Worm (Caenorhabditis elegans): ENCODE data around the gene fkh-9.

The fkh-9 gene

DNA sequence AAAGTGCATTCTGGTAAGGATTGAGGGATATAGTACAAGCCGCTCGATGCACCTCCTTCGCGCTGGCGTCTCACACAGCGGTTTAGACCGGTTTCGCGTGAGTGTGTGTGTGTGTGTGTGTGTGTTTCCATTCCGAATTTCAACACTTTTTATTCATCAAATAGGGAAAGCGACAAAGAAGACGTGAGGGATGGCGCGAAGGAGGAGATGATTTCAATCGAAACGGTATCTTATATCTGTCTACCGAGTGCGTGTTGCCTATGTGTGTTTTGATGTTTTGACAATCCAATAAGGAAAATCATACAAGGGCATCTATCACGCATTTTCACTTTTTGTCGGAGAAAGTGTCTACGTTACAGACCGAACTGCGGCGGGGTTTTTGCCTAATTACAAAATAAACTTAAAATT is 11.0 kb upstream of the fkh-9 start:
- no peak for TF ChIP-seq him-1 (tag; optimal IDR thresholded peaks at IDR 0.05)

DNA sequence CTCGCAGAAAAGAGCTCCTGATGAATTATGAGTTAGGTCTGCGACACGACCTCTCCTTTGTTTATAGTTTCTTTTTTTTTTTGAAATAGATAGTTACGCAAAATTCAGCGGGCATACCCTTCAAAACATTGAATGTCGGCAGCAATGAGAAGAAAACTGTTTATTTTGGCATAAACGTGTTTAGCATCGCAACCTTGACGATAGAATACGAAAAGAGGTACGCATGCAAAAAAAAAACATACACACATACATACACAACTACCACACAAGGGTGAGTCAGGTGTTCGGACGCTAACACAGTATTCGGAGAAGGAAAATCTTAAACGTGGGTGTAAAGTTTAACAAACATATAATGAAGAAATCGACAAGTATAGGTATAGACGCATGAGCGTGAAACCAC is 8.9 kb upstream of the fkh-9 start:
- no peak for TF ChIP-seq him-1 (tag; optimal IDR thresholded peaks at IDR 0.05)

DNA sequence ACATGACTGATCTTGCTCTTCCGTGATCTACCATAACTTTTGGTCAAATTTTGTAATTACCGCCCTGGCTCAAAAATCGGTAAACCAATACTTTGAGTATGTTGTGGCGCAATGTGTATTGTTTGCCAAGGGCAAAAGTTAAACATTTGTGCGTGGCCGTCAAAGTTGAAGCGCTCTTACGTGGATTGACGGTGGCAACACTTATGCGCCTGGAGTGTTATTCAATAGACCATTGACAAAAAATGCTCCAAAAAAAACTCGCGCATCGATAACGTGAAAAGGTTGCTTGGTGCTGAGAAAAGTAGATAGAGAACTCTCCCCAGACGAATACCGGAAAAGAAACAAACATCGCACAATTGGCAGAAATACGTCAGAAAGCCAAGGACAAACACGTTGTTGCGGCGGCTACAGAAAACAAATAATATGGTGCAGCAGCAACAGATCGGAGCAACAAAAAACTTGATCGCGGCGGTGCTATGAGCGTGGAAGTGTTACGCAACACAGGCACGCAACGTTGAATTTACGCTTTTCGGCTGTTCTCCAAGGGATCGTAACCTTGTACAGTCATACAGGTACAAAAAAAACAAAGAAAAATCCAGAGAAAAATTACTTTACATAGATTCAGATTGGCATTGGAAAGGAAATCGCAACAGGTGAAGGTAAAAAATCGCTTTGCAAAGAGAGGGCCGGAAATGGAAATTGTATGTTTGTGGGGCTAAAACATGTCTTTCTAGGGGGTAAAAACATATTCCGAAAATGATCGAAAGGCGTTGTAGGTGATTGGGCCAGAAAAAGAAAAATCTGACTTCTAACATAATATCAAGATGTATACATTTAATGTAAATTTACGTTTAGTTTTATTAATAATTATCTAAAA is 7.4 kb upstream of the fkh-9 start:
- TF ChIP-seq W03F9.2 (tag; optimal IDR thresholded peaks at IDR 0.05) (no peak), dao-5 (tag; optimal IDR thresholded peaks at IDR 0.05) (no peak), him-1 (tag; optimal IDR thresholded peaks at IDR 0.05) (no peak)

DNA sequence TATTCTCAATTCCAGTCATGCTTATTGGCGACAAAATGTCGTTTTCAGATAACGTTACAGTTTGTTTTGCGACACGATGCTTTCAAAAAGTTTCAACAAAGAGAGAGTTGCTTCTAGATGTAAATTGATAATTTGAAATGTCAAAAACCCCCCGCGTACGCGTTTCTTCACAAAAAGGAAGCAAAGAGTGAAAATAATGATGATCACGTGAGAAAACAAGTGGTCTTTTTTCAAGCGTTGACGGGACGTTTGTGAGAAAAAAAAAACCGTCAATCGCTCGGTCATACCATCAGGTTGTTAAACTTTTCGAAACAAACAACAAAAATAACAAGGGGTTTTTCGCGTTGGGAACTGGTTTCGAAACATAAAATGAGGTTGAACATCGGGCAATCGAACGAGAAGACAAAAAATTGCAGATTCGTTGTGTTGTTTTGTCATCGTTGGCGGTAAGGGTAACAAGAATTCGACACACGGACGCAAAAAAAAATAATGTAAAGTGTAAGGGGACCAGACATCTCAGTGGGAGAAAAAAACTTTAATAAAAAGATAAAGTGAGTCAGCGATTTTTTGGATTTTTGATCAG is 5.4 kb upstream of the fkh-9 start:
- TF ChIP-seq W03F9.2 (tag; optimal IDR thresholded peaks at IDR 0.05) (peak; percentile 68), dao-5 (tag; optimal IDR thresholded peaks at IDR 0.05) (no peak)

DNA sequence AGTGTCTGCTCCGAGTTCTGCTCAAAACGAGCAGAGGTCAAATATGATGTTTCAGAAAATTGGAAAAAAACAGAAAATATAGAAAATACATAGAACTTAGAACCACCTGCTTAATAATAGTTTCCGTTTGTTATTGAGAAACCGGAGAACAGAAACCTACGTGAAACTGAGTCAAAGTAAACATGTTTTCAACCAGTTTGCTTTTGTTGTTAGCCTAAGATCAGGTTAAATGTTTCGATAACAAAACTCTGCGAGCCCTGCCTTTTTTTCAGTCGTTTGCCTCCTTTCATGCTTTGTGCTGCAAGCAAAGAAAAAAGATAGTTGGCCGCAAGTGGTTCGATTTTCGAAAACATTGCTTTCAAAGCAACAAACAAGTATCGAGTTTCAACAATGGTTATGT is 4.1 kb upstream of the fkh-9 start:
- TF ChIP-seq dao-5 (tag; optimal IDR thresholded peaks at IDR 0.05) (no peak), W03F9.2 (tag; optimal IDR thresholded peaks at IDR 0.05) (no peak), him-1 (tag; optimal IDR thresholded peaks at IDR 0.05) (no peak)

DNA sequence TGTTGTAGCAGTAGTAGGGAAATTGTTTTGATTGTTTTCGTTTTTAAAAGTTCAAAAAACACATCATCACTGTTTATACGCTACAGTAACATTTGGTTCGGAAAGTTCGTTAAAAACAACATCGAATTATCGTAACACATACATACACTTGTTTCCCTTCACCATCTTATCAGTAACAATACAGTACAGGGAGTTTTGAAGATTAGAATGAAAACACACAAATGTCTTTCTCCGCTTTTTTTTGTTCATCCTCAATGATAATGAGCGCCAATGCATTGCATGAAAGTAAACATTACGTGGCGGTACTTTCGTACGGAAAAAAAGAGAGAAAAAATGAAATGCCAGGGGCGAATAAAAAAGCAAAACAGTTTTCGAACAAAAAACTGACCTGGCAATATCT is 2.8 kb upstream of the fkh-9 start:
- TF ChIP-seq him-1 (tag; optimal IDR thresholded peaks at IDR 0.05) = no peak
- TF ChIP-seq W03F9.2 (tag; optimal IDR thresholded peaks at IDR 0.05) = no peak
- TF ChIP-seq dao-5 (tag; optimal IDR thresholded peaks at IDR 0.05) = no peak

DNA sequence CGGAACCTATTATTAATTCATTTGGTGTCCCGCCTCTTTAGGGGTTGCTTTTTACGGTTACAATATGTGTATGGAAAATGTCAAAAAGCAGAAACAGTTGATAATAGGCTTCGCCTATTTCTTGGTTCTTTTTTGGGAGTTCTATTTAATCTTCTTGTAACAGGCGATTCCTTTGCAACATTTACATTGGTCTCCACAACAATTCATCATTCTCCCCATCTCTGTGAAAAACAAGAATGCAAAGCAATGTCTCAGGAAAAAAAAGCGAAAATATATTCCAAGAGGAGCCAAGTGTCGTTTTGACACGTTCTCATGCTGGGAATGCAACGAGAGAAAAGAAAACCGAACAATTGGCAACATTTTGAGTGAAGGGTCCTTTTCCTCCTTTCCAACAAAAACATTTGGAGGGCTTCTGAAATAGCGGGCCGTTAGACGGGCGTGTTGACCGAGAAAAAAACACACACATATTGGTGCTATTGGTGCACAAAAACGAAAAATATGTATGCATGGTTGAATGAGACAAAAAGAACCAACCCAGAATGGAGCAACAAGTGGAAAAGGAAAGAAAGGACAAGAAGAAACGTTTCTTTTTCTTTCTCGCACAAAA is 1.9 kb upstream of the fkh-9 start:
- TF ChIP-seq dao-5 (tag; optimal IDR thresholded peaks at IDR 0.05) (no peak), W03F9.2 (tag; optimal IDR thresholded peaks at IDR 0.05) (no peak), him-1 (tag; optimal IDR thresholded peaks at IDR 0.05) (no peak)

DNA sequence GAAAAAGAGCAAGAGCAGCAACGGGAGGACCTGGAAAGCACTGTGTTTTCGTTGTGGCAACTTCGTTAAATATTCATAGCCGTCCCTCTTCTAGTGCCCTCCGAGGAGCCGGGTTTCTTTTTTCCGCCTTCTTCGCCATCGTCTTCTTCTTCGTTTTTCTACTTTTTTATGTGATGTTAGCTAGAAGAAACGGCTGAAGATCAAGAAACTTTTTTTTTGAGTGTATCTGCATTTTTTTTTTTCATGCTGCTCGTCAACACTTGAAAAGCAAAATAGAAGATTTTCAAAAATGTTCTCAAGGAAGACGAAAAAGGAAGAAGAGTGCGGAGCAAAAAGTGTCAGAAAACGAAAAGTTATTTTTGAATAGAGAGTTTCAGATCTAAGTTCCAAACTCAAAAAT is 548 bp upstream of the fkh-9 start:
- TF ChIP-seq W03F9.2 (tag; optimal IDR thresholded peaks at IDR 0.05) (no peak), him-1 (tag; optimal IDR thresholded peaks at IDR 0.05) (no peak), dao-5 (tag; optimal IDR thresholded peaks at IDR 0.05) (no peak)

DNA sequence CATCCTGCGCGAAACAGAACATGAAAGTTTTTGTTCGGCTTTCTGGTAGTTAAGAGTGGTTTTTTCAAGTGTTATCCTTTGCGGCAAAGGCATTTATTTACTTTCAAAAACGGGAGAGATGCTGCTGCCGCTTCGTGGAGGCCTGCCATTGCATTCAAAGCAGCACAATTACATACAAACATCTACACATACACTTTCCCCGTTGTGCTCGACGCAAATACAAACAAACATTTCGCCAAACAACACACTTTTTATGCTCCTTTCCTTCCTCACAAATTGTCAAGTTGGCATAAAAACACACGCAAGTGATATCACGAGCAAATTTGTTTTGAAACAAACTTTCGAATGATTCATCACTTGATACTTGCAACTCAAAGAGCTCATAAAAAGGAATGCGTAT is 591 bp downstream of the fkh-9 start:
- no peak for TF ChIP-seq dao-5 (tag; optimal IDR thresholded peaks at IDR 0.05)
- TF ChIP-seq W03F9.2 (tag; optimal IDR thresholded peaks at IDR 0.05) = no peak
- TF ChIP-seq him-1 (tag; optimal IDR thresholded peaks at IDR 0.05) = no peak

DNA sequence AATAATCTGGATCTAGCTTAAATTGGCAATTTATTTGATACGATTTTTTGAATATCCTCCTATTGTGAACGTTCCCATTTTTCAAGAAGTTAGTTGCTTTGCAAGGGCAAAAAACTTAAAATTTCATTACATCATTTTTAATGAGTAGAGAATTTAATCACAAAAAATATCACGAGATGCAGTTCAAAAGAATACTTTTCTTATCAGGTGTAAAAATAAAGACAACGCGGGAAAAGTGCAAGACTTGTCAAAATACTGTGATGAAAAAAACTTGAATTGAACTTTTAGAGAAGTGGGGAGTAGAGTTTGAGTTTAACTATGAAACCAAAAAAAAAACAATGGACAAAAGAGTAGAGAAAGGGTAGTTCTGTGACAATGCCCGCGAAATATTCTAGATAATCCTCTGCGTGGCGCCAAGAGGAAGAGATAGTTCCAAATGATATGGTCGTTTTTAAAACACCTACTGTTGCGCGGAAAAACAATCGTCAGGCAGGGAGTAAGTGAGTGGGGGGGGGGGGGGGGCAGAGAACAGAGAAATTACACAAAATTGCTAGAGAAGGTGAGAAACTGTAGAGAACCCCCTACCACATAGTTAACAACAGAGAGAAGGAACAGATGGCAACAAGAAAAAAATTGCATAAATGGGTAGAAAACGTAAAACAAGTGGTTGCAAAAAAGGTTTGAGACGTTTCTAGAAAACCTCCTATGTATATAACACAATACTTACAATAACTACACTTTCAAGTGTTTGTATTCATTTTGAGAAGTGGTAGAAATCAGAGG is 1.7 kb downstream of the fkh-9 start:
- no peak for TF ChIP-seq W03F9.2 (tag; optimal IDR thresholded peaks at IDR 0.05)
- TF ChIP-seq him-1 (tag; optimal IDR thresholded peaks at IDR 0.05) = no peak
- TF ChIP-seq dao-5 (tag; optimal IDR thresholded peaks at IDR 0.05) = no peak

DNA sequence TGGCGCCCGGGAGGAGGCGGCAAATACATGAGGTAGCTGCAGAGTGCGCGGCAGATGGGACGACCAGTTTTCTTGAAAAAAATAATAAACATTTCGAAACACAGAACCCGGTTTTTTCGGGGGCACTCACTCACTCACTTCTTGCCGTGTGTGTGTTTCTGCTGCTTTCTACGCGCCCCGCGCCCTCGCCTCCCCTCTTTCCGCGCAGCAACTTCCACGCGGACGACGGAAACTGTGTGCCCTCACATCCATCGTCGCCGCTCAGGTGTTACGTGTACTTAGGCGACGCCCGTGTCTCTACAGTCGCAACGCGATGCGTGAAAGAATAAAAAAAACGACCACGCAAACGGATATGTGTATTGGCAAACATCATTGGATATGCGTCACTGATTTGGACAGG is 2.3 kb downstream of the fkh-9 start:
- TF ChIP-seq W03F9.2 (tag; optimal IDR thresholded peaks at IDR 0.05) (no peak), dao-5 (tag; optimal IDR thresholded peaks at IDR 0.05) (no peak), him-1 (tag; optimal IDR thresholded peaks at IDR 0.05) (no peak)

DNA sequence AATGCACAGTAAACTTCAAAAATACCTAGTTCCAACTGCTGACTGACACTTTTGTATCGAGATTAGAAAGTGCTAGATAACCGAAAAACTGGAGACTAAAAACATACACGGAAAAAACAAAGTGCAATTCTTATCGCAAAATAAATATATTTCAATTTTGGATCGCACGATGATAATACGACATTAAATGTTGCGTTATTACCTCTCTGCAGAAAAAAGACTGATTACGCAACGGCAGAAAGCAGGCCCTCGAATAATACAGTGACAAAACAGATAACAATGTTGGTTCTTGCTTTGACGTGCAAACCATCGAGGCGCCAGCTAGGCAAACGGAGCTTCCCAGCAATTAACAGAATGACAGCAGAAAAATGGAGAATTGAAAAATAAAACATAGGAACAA is 2.9 kb downstream of the fkh-9 start:
- TF ChIP-seq dao-5 (tag; optimal IDR thresholded peaks at IDR 0.05) (no peak), W03F9.2 (tag; optimal IDR thresholded peaks at IDR 0.05) (no peak), him-1 (tag; optimal IDR thresholded peaks at IDR 0.05) (no peak)

DNA sequence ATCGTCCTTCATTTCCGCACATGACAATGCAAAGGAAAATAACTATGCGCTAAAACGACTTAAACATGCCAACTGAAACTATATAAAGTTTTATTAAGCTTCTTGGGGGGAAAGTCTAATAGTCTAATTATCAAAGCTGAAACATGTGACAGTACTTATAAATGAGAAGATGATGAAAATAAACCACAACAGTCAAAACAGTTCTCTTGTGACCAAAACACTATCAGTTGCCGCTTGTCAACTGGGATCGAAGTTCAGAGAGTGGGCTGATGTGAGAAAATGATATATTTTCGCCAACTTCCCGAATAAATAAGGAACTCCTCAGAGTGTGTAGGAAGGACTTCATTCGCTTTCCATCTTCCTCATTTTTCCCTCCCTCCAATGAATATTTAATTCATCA is 4.7 kb downstream of the fkh-9 start:
- no peak for TF ChIP-seq W03F9.2 (tag; optimal IDR thresholded peaks at IDR 0.05)

DNA sequence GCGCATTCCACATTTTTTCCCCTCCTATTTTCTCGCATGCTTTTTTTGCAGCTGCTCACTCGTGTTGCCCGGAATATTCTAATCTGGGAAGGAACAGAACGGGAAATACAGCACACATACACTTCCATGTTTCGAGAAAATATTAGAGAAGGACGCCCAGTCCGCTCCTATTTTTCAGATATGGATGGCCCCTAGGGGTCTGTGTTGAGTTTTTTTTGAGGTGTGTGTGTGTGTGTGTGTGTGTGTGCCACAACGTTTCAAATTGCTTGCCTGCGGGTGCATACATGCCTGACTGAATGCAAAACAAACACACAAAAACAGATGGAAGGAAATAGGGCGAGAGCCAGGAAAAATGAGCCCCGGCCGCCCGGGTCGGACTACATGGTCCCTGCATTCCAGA is 5.2 kb downstream of the fkh-9 start:
- no peak for TF ChIP-seq W03F9.2 (tag; optimal IDR thresholded peaks at IDR 0.05)

Measured in whole organism, L4/young adult.